Worm (Caenorhabditis elegans): ENCODE results near the gene B0348.2.

B0348.2 gene

DNA sequence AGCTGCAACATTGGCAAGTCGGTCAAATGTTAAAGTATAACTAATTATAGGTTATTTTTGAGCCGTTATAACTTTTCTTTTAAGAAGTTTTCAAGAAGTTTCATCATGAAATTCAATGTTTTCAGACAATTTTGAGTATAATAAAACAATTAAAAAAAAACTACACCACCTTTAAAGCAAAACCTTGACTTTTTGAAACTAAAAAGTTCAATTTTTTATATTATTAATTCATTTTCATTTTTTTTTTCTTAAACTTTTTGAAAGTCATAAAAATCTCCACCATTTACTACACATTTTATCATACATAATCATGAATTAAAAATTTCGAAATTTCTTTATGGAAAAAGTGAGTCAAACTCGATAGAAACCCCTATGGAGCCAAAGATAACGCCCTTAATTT is at the start of gene B0348.2:
Gene B0348.2, plus strand, starts transcription at position 301 of the 400 bp plus-strand sequence.
- TF ChIP-seq pqm-1 (tag; optimal IDR thresholded peaks at IDR 0.05) (no peak), ztf-11 (tag; optimal IDR thresholded peaks at IDR 0.05) (no peak), tbx-2 (tag; optimal IDR thresholded peaks at IDR 0.05) (no peak), nhr-77 (tag; optimal IDR thresholded peaks at IDR 0.05) (no peak), ztf-4 (tag; optimal IDR thresholded peaks at IDR 0.05) (no peak), ceh-9 (tag; optimal IDR thresholded peaks at IDR 0.05) (no peak), R02D3.7 (tag; optimal IDR thresholded peaks at IDR 0.05) (no peak), lin-39 (tag; optimal IDR thresholded peaks at IDR 0.05) (no peak), nhr-12 (tag; optimal IDR thresholded peaks at IDR 0.05) (no peak), fos-1 (tag; optimal IDR thresholded peaks at IDR 0.05) (no peak), lin-15B (tag; optimal IDR thresholded peaks at IDR 0.05) (no peak), nhr-43 (tag; optimal IDR thresholded peaks at IDR 0.05; ENCODE audit: poor library complexity, severe bottlenecking) (no peak), daf-12 (tag; optimal IDR thresholded peaks at IDR 0.05) (no peak), elt-1 (tag; optimal IDR thresholded peaks at IDR 0.05) (no peak), egl-27 (tag; optimal IDR thresholded peaks at IDR 0.05) (no peak), nhr-11 (tag; optimal IDR thresholded peaks at IDR 0.05) (no peak), ama-1 (optimal IDR thresholded peaks at IDR 0.05) (no peak)

DNA sequence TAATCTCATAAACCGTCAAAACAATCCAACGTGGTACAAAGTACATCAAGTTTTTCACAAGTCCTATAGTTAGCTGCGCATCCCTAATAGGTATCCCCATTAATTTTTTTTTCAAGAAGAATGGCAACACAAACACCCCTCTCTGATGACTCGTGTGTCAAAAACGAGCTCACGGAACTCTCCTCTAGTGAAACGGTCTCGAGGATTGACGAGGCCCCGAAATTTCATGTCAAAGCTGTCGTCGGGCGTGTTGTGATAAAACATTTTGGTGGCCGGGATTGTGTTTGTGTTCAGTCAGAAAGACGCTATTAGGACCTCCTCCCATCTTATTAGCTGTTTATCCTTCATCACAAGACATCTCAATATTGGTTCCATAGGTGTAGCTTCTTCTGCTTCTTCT is 43.8 kb upstream of the B0348.2 start, which contains the start of gene idpp-2:
Gene idpp-2, plus strand, starts transcription at position 301 of the 400 bp plus-strand sequence.
- TF ChIP-seq ceh-9 (tag; optimal IDR thresholded peaks at IDR 0.05), result no peak
- TF ChIP-seq fos-1 (tag; optimal IDR thresholded peaks at IDR 0.05), result no peak
- TF ChIP-seq snpc-4 (tag; optimal IDR thresholded peaks at IDR 0.05), result no peak
- no peak for TF ChIP-seq jun-1 (tag; optimal IDR thresholded peaks at IDR 0.05)
- TF ChIP-seq nfya-1 (tag; optimal IDR thresholded peaks at IDR 0.05; ENCODE audit: insufficient read depth), result no peak
- TF ChIP-seq pqm-1 (tag; optimal IDR thresholded peaks at IDR 0.05), result no peak
- no peak for TF ChIP-seq ztf-4 (tag; optimal IDR thresholded peaks at IDR 0.05)
- TF ChIP-seq hmg-11 (tag; optimal IDR thresholded peaks at IDR 0.05), result no peak
- TF ChIP-seq nhr-77 (tag; optimal IDR thresholded peaks at IDR 0.05), result no peak
- TF ChIP-seq mdl-1 (tag; optimal IDR thresholded peaks at IDR 0.05), result no peak
- TF ChIP-seq unc-62 (GFP tag; optimal IDR thresholded peaks at IDR 0.05), result no peak
- TF ChIP-seq egl-27 (tag; optimal IDR thresholded peaks at IDR 0.05), result no peak
- TF ChIP-seq ZK546.5 (tag; optimal IDR thresholded peaks at IDR 0.05), result no peak
- TF ChIP-seq lin-15B (tag; optimal IDR thresholded peaks at IDR 0.05), result no peak
- TF ChIP-seq R02D3.7 (tag; optimal IDR thresholded peaks at IDR 0.05), result no peak
- no peak for TF ChIP-seq ceh-82 (tag; optimal IDR thresholded peaks at IDR 0.05)
- no peak for TF ChIP-seq eor-1 (tag; optimal IDR thresholded peaks at IDR 0.05)

DNA sequence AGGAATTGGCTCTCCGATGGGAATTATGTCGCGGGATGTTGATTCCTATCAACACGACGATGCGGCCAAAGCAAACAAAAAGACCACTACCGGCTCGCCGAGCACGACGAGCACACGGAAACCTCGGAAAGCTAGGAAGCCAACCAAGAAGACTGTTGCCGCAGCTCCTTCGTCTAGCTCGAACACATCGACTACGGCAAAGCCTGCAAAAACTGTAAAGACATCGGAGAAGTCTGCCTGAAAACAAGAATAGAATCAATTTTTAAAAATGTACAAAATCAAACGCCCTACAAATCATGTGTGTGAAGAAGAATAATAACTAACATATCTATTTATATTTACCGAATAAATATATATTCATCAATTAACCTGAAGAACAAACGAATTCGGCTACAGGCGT is 38.8 kb upstream of the B0348.2 start:
- TF ChIP-seq ama-1 (optimal IDR thresholded peaks at IDR 0.05) (peak; percentile 63), ceh-82 (tag; optimal IDR thresholded peaks at IDR 0.05) (no peak), ceh-28 (tag; optimal IDR thresholded peaks at IDR 0.05) (no peak), nfya-1 (tag; optimal IDR thresholded peaks at IDR 0.05; ENCODE audit: insufficient read depth) (no peak), tbx-2 (tag; optimal IDR thresholded peaks at IDR 0.05) (no peak), R02D3.7 (tag; optimal IDR thresholded peaks at IDR 0.05) (no peak), elt-1 (tag; optimal IDR thresholded peaks at IDR 0.05) (no peak)

DNA sequence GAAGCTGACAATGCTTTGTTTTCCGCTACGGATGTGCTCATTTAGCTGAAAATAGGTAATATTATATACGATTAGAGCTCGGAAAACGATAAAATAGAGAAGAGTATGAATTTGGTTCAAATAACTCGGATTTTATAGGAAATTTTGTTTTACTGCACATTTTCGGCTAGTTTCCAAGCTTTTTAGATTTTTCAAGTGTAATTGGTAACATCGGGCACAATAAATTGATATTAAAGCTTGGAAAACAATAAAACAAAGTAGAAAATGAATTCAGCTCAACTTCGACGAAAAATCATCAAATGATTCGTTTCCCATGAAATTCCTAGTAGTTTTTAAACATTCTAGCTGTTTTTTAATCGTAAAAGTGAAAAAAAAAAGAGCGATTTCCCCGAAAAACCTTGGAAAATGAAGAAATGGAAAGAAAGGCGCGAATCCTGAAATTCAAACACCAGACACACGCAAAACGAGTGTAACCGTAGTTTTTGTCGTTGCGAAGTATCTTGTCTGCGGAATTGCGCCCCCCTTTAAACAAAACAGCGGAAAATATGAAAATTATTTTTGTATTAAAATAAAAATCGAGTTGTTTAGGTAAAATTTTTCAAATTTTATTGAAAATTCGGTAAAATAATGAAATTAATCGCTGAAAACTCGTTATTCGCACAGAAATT is 37.2 kb upstream of the B0348.2 start, which contains the start of gene ife-3:
Gene ife-3, minus strand, starts transcription at position 51 of the 668 bp plus-strand sequence.
- TF ChIP-seq lin-15B (tag; optimal IDR thresholded peaks at IDR 0.05), result peak; percentile 64
- peak; percentile 16 for TF ChIP-seq nhr-43 (tag; optimal IDR thresholded peaks at IDR 0.05; ENCODE audit: poor library complexity, severe bottlenecking)
- peak; percentile 86 for TF ChIP-seq nfya-1 (tag; optimal IDR thresholded peaks at IDR 0.05; ENCODE audit: insufficient read depth)
- TF ChIP-seq tbx-2 (tag; optimal IDR thresholded peaks at IDR 0.05), result no peak
- TF ChIP-seq nhr-23 (tag; optimal IDR thresholded peaks at IDR 0.05), result peak; percentile 68
- TF ChIP-seq mml-1 (tag; optimal IDR thresholded peaks at IDR 0.05), result no peak
- peak; percentile 89 for TF ChIP-seq ama-1 (optimal IDR thresholded peaks at IDR 0.05)
- TF ChIP-seq lin-39 (tag; optimal IDR thresholded peaks at IDR 0.05), result peak; percentile 29
- TF ChIP-seq pha-4 (tag; optimal IDR thresholded peaks at IDR 0.05), result peak; percentile 75
- no peak for TF ChIP-seq ztf-11 (tag; optimal IDR thresholded peaks at IDR 0.05)
- peak; percentile 27 for TF ChIP-seq nhr-25 (tag; optimal IDR thresholded peaks at IDR 0.05)

DNA sequence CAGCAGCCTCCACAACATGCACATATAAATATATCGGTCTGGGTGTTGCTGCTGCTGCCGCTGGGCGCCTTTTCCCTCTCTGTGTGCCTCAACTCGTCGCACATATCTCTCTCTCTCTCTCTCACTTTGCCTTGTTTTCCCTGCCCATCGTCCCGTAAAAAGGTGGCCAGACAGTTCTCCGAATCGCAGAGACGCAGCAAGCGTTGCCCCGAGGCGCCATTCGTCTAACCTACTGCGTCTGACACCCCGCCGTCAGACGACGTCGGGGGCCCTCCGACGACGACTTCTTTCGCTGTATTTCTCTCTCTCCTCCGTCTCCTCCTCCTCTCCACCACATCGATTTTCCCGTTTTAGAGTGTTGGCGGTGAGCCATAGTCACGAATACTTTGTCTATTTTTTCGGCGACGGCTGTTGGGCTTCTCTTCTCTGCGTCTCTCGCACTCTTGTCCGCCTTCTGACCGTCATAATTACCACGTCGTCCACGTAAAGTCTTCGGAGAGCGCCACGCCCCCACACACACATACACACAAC is 36.3 kb upstream of the B0348.2 start, which contains the start of gene B0348.10:
Gene B0348.10, minus strand, starts transcription at position 24 of the 531 bp plus-strand sequence.
- TF ChIP-seq elt-2 (tag; optimal IDR thresholded peaks at IDR 0.05) (peak; percentile 49), unc-62 (GFP tag; optimal IDR thresholded peaks at IDR 0.05) (peak; percentile 65), nhr-25 (tag; optimal IDR thresholded peaks at IDR 0.05) (peak; percentile 66), ceh-28 (tag; optimal IDR thresholded peaks at IDR 0.05) (peak; percentile 77), R02D3.7 (tag; optimal IDR thresholded peaks at IDR 0.05) (peak; percentile 18), jun-1 (tag; optimal IDR thresholded peaks at IDR 0.05) (peak; percentile 13), snpc-4 (tag; optimal IDR thresholded peaks at IDR 0.05) (no peak), lsy-12 (tag; optimal IDR thresholded peaks at IDR 0.05) (peak; percentile 48), hmg-11 (tag; optimal IDR thresholded peaks at IDR 0.05) (peak; percentile 92), fkh-10 (GFP tag; optimal IDR thresholded peaks at IDR 0.05) (peak; percentile 45), nhr-43 (tag; optimal IDR thresholded peaks at IDR 0.05; ENCODE audit: poor library complexity, severe bottlenecking) (peak; percentile 35), egl-5 (tag; optimal IDR thresholded peaks at IDR 0.05) (no peak), ceh-82 (tag; optimal IDR thresholded peaks at IDR 0.05) (peak; percentile 15), pha-4 (tag; optimal IDR thresholded peaks at IDR 0.05) (peak; percentile 51), ama-1 (optimal IDR thresholded peaks at IDR 0.05) (peak; percentile 64), lin-39 (tag; optimal IDR thresholded peaks at IDR 0.05) (peak; percentile 69), sea-2 (GFP tag; optimal IDR thresholded peaks at IDR 0.05) (peak; percentile 62), mdl-1 (tag; optimal IDR thresholded peaks at IDR 0.05) (no peak), nfya-1 (tag; optimal IDR thresholded peaks at IDR 0.05; ENCODE audit: insufficient read depth) (peak; percentile 75), daf-12 (tag; optimal IDR thresholded peaks at IDR 0.05) (no peak), fos-1 (tag; optimal IDR thresholded peaks at IDR 0.05) (peak; percentile 31), pqm-1 (tag; optimal IDR thresholded peaks at IDR 0.05) (no peak), ztf-11 (tag; optimal IDR thresholded peaks at IDR 0.05) (no peak), tbx-2 (tag; optimal IDR thresholded peaks at IDR 0.05) (peak; percentile 63), fkh-2 (tag; optimal IDR thresholded peaks at IDR 0.05) (peak; percentile 69), lin-15B (tag; optimal IDR thresholded peaks at IDR 0.05) (peak; percentile 56)

All from whole organism, L3 larva.